Worm (Caenorhabditis elegans): ENCODE results near the gene egg-3.
A peak's percentile ranks its signal among the peaks of the same experiment; 100 is the strongest.

egg-3 gene

DNA sequence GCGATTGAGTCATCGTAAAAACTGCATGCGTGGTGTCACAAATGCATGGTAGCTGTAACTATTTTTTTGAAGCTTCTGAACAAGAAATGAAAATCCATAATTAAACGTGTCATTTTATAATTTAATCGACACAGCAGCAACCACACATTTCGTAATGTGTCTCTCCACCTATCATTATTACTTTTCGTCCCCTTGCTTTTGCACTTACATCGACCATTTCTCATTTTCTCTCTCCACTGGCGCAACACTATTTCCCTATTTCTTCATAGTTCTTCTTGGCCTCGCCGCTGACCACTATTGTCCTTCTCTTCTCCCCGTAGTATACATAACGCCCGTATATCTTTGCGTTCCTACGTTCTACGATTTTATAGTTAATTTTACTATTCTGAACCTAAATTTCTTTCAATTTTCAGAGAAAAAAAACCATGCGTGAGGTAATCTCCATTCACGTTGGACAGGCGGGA, 34.1 kb upstream of the egg-3 start, which contains the start of gene tba-4:
TSS of gene tba-4 (plus strand) at position 414 of the 464 bp plus-strand sequence.
- no peak for TF ChIP-seq fkh-2 (tag; optimal IDR thresholded peaks at IDR 0.05)
- TF ChIP-seq elt-2 (tag; optimal IDR thresholded peaks at IDR 0.05): peak; percentile 23
- peak; percentile 13 for TF ChIP-seq nhr-25 (tag; optimal IDR thresholded peaks at IDR 0.05)
- no peak for TF ChIP-seq zag-1 (tag; optimal IDR thresholded peaks at IDR 0.05)

DNA sequence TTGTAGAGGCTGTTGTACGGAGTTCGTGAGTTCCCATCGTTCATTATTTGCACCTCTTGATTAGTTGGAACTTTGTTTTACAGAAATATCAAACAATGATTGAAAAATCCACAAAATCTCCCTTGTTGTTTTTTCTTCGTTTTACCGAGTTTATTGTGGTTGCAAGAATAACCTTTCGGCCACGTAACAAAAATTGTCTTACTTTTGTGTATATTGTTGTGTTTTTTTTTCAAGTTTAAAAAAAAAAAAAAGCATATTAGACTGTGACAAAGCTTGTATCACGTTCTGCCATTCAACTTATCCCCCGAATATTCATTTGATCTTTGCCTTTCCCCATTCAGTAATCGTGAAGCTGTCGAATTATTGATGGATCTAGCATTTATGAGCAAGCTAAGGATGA, 32.9 kb upstream of the egg-3 start, which contains the start of gene F44F4.10:
TSS of gene F44F4.10 (minus strand) at position 101 of the 400 bp plus-strand sequence.
- TF ChIP-seq ceh-82 (tag; optimal IDR thresholded peaks at IDR 0.05) (no peak), nhr-67 (tag; optimal IDR thresholded peaks at IDR 0.05) (no peak), elt-2 (tag; optimal IDR thresholded peaks at IDR 0.05) (no peak), nhr-76 (tag; optimal IDR thresholded peaks at IDR 0.05) (no peak), daf-12 (tag; optimal IDR thresholded peaks at IDR 0.05) (no peak), nhr-237 (tag; optimal IDR thresholded peaks at IDR 0.05) (no peak), nhr-28 (tag; optimal IDR thresholded peaks at IDR 0.05) (no peak), nhr-12 (tag; optimal IDR thresholded peaks at IDR 0.05) (no peak), ZK546.5 (tag; optimal IDR thresholded peaks at IDR 0.05) (no peak), nhr-43 (tag; optimal IDR thresholded peaks at IDR 0.05; ENCODE audit: poor library complexity, severe bottlenecking) (no peak), nhr-11 (tag; optimal IDR thresholded peaks at IDR 0.05) (no peak), unc-39 (tag; optimal IDR thresholded peaks at IDR 0.05) (no peak), eor-1 (tag; optimal IDR thresholded peaks at IDR 0.05) (no peak), mml-1 (tag; optimal IDR thresholded peaks at IDR 0.05) (no peak), nhr-23 (tag; optimal IDR thresholded peaks at IDR 0.05) (no peak), sea-2 (GFP tag; optimal IDR thresholded peaks at IDR 0.05) (no peak), jun-1 (tag; optimal IDR thresholded peaks at IDR 0.05) (no peak), ceh-9 (tag; optimal IDR thresholded peaks at IDR 0.05) (no peak)

DNA sequence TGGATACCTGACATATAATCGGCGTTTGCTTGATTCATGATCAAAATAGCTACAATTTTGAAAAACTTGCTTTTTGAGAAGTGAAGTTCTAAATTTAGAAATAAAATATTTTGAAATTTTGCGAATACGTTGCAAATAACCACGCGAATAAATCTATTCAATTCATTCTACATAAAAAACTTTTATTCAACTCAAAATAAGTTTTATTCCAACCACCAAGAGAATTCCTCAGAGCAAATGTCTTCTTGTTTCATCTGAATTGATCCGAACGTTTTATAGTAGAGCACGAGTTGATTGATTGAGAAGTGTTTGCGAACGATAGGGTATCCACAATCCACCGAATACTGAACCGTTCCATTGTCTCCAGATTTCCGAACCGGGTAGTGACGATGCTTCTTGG, 31.5 kb upstream of the egg-3 start, which contains the start of gene F44F4.9:
TSS of gene F44F4.9 (minus strand) at position 101 of the 400 bp plus-strand sequence.
- no peak for TF ChIP-seq elt-2 (tag; optimal IDR thresholded peaks at IDR 0.05)
- no peak for TF ChIP-seq egl-27 (tag; optimal IDR thresholded peaks at IDR 0.05)
- TF ChIP-seq snpc-4 (tag; optimal IDR thresholded peaks at IDR 0.05): no peak

DNA sequence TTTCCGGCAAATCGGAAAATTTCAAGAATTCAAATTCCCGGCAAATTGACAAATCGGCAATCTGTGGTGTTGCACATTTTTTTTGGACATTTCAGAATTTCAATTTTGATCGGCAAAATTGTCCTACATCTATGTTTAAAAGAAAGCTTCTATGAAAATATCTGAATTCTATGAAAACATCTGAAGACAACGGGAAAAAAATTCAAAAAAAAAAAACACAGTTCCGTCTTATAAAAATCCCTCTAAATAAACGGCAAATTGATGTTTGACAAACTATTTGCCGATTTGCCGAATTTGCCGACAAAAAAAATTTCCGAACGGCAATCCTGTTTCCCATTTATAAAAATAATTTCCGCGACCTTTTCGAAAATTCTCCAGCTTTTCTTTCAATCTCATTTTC, 30.1 kb upstream of the egg-3 start, which contains the start of gene F44F4.15:
TSS of gene F44F4.15 (plus strand) at position 301 of the 400 bp plus-strand sequence.
- no peak for TF ChIP-seq nhr-25 (tag; optimal IDR thresholded peaks at IDR 0.05)
- no peak for TF ChIP-seq daf-12 (tag; optimal IDR thresholded peaks at IDR 0.05)
- no peak for TF ChIP-seq elt-3 (tag; optimal IDR thresholded peaks at IDR 0.05)
- no peak for TF ChIP-seq aly-2 (tag; optimal IDR thresholded peaks at IDR 0.05)
- TF ChIP-seq fos-1 (tag; optimal IDR thresholded peaks at IDR 0.05): no peak
- no peak for TF ChIP-seq lsy-12 (tag; optimal IDR thresholded peaks at IDR 0.05)
- TF ChIP-seq nhr-28 (tag; optimal IDR thresholded peaks at IDR 0.05): no peak

DNA sequence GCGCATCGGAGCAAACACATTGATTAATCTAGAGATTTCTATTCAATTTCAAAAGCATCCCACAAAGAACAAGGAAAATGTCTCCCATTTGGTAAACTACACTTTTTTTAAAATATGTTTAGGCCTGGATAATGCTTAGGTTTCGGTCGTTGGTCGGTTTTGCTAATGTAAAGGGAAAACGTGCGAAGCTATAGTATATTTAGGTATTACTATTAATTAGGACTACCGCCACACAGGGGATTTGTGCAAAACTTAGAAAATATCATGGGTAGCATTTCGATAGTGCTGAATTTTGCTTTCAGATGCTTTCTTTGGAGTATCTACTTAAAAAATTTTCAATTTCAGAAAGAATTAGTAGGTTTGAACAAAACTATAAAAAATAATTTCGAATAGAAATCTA, 28.8 kb upstream of the egg-3 start:
- TF ChIP-seq fkh-2 (tag; optimal IDR thresholded peaks at IDR 0.05) (no peak), jun-1 (tag; optimal IDR thresholded peaks at IDR 0.05) (no peak), lin-15B (tag; optimal IDR thresholded peaks at IDR 0.05) (no peak), aly-2 (tag; optimal IDR thresholded peaks at IDR 0.05) (no peak), egl-5 (tag; optimal IDR thresholded peaks at IDR 0.05) (no peak), ceh-82 (tag; optimal IDR thresholded peaks at IDR 0.05) (no peak), elt-1 (tag; optimal IDR thresholded peaks at IDR 0.05) (no peak), mdl-1 (tag; optimal IDR thresholded peaks at IDR 0.05) (no peak), R02D3.7 (tag; optimal IDR thresholded peaks at IDR 0.05) (no peak)

DNA sequence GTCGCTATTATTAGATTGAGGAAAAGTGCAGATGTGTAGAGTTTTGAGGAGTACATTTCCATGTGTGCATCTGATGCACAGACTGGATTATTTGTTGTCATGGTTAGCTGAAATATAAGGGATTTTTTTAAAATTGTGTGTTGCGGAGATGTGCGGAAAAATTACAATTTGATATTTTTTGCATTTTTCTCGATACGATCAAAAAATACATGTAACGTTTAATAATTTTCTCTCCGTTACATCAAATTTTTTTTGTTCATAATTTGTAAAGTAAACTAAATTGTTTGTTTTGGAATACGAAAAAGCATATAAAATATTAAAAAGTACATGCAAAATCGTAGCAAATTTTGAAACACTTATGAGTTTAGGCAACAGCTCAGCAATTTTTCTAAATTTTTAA, 26.0 kb upstream of the egg-3 start, which contains the start of gene sra-11:
TSS of gene sra-11 (minus strand) at position 101 of the 400 bp plus-strand sequence.
- TF ChIP-seq nhr-28 (tag; optimal IDR thresholded peaks at IDR 0.05) (no peak), tbx-2 (tag; optimal IDR thresholded peaks at IDR 0.05) (no peak), nhr-23 (tag; optimal IDR thresholded peaks at IDR 0.05) (no peak), fos-1 (tag; optimal IDR thresholded peaks at IDR 0.05) (no peak), mdl-1 (tag; optimal IDR thresholded peaks at IDR 0.05) (no peak), elt-1 (tag; optimal IDR thresholded peaks at IDR 0.05) (no peak), nhr-77 (tag; optimal IDR thresholded peaks at IDR 0.05) (no peak), unc-39 (tag; optimal IDR thresholded peaks at IDR 0.05) (no peak), ZK546.5 (tag; optimal IDR thresholded peaks at IDR 0.05) (no peak), egl-5 (tag; optimal IDR thresholded peaks at IDR 0.05) (no peak), snpc-4 (tag; optimal IDR thresholded peaks at IDR 0.05) (no peak), nhr-12 (tag; optimal IDR thresholded peaks at IDR 0.05) (no peak), ceh-16 (tag; optimal IDR thresholded peaks at IDR 0.05) (no peak), ztf-11 (tag; optimal IDR thresholded peaks at IDR 0.05) (no peak), ztf-4 (tag; optimal IDR thresholded peaks at IDR 0.05) (no peak), elt-2 (tag; optimal IDR thresholded peaks at IDR 0.05) (no peak), sea-2 (GFP tag; optimal IDR thresholded peaks at IDR 0.05) (no peak), fkh-10 (GFP tag; optimal IDR thresholded peaks at IDR 0.05) (no peak), nhr-76 (tag; optimal IDR thresholded peaks at IDR 0.05) (no peak), nhr-237 (tag; optimal IDR thresholded peaks at IDR 0.05) (no peak)
